Worm (Caenorhabditis elegans): ENCODE results near the gene cal-5.

Gene cal-5

ce11 chrX:5084495-5084894 is 6.7 kb upstream of the cal-5 start, which contains the start of gene ets-5:
TSS of gene ets-5 (minus strand) at chrX:5084526.
- no peak for TF ChIP-seq ztf-11 (tag; optimal IDR thresholded peaks at IDR 0.05)
- no peak for TF ChIP-seq unc-55 (GFP tag; optimal IDR thresholded peaks at IDR 0.05)
- no peak for TF ChIP-seq nhr-11 (tag; optimal IDR thresholded peaks at IDR 0.05)
- TF ChIP-seq nhr-23 (tag; optimal IDR thresholded peaks at IDR 0.05) = no peak
- TF ChIP-seq lin-39 (tag; optimal IDR thresholded peaks at IDR 0.05) = no peak
- no peak for TF ChIP-seq sma-9 (GFP tag; optimal IDR thresholded peaks at IDR 0.05)
- no peak for TF ChIP-seq sma-9 (tag; optimal IDR thresholded peaks at IDR 0.05)
- no peak for TF ChIP-seq nhr-25 (tag; optimal IDR thresholded peaks at IDR 0.05)
- no peak for TF ChIP-seq snpc-4 (tag; optimal IDR thresholded peaks at IDR 0.05)

- TF ChIP-seq alr-1 (tag; optimal IDR thresholded peaks at IDR 0.05) (no peak), sma-3 (GFP tag; optimal IDR thresholded peaks at IDR 0.05) (no peak), dmd-4 (tag; optimal IDR thresholded peaks at IDR 0.05) (no peak), mdl-1 (tag; optimal IDR thresholded peaks at IDR 0.05) (no peak), ztf-4 (tag; optimal IDR thresholded peaks at IDR 0.05) (no peak), gmeb-1 (tag; optimal IDR thresholded peaks at IDR 0.05) (no peak), snpc-4 (tag; optimal IDR thresholded peaks at IDR 0.05) (no peak), nhr-11 (tag; optimal IDR thresholded peaks at IDR 0.05) (no peak), nhr-12 (tag; optimal IDR thresholded peaks at IDR 0.05) (no peak), Y55F3AM.14 (GFP tag; optimal IDR thresholded peaks at IDR 0.05) (no peak), zag-1 (tag; optimal IDR thresholded peaks at IDR 0.05) (no peak), egl-27 (tag; optimal IDR thresholded peaks at IDR 0.05) (no peak), elt-1 (tag; optimal IDR thresholded peaks at IDR 0.05) (no peak)
These were observed 6.3 kb upstream of the cal-5 start for ce11 chrX:5084080-5084479.

ce11 chrX:5079297-5079696 is 1.5 kb upstream of the cal-5 start:
- TF ChIP-seq nhr-11 (tag; optimal IDR thresholded peaks at IDR 0.05) (no peak), zag-1 (tag; optimal IDR thresholded peaks at IDR 0.05) (no peak), crh-2 (tag; optimal IDR thresholded peaks at IDR 0.05) (peak; percentile 1), elt-1 (tag; optimal IDR thresholded peaks at IDR 0.05) (no peak), sma-3 (GFP tag; optimal IDR thresholded peaks at IDR 0.05) (peak; percentile 40), ztf-11 (tag; optimal IDR thresholded peaks at IDR 0.05) (no peak), ZK546.5 (tag; optimal IDR thresholded peaks at IDR 0.05) (no peak), unc-55 (GFP tag; optimal IDR thresholded peaks at IDR 0.05) (no peak), alr-1 (tag; optimal IDR thresholded peaks at IDR 0.05) (no peak), ama-1 (optimal IDR thresholded peaks at IDR 0.05) (no peak), nhr-25 (tag; optimal IDR thresholded peaks at IDR 0.05) (peak; percentile 63), gmeb-1 (tag; optimal IDR thresholded peaks at IDR 0.05) (no peak), nhr-6 (tag; optimal IDR thresholded peaks at IDR 0.05) (no peak), sma-9 (GFP tag; optimal IDR thresholded peaks at IDR 0.05) (peak; percentile 46), sma-9 (tag; optimal IDR thresholded peaks at IDR 0.05) (no peak), mbf-1 (tag; optimal IDR thresholded peaks at IDR 0.05) (no peak), unc-62 (GFP tag; optimal IDR thresholded peaks at IDR 0.05) (no peak), lsy-2 (tag; optimal IDR thresholded peaks at IDR 0.05) (no peak), ceh-16 (tag; optimal IDR thresholded peaks at IDR 0.05) (no peak), nhr-237 (tag; optimal IDR thresholded peaks at IDR 0.05) (no peak), aly-2 (tag; optimal IDR thresholded peaks at IDR 0.05) (no peak)

ce11 chrX:5075538-5075937 is 2.2 kb downstream of the cal-5 start:
- TF ChIP-seq ZK546.5 (tag; optimal IDR thresholded peaks at IDR 0.05) (no peak), C34F6.9 (tag; optimal IDR thresholded peaks at IDR 0.05) (no peak), nhr-25 (tag; optimal IDR thresholded peaks at IDR 0.05) (peak; percentile 71), blmp-1 (tag; optimal IDR thresholded peaks at IDR 0.05; ENCODE audit: insufficient read depth) (peak; percentile 73)

ce11 chrX:5073895-5074294 is 3.9 kb downstream of the cal-5 start:
- TF ChIP-seq ztf-11 (tag; optimal IDR thresholded peaks at IDR 0.05) (no peak), nhr-25 (tag; optimal IDR thresholded peaks at IDR 0.05) (peak; percentile 19), mdl-1 (tag; optimal IDR thresholded peaks at IDR 0.05) (no peak)

- TF ChIP-seq blmp-1 (tag; optimal IDR thresholded peaks at IDR 0.05; ENCODE audit: insufficient read depth) (peak; percentile 73), ztf-4 (tag; optimal IDR thresholded peaks at IDR 0.05) (no peak), nhr-10 (tag; optimal IDR thresholded peaks at IDR 0.05) (no peak), unc-39 (tag; optimal IDR thresholded peaks at IDR 0.05) (no peak), Y55F3AM.14 (GFP tag; optimal IDR thresholded peaks at IDR 0.05) (no peak), mdl-1 (tag; optimal IDR thresholded peaks at IDR 0.05) (no peak)
These were observed 6.7 kb downstream of the cal-5 start for ce11 chrX:5071025-5071424.
